Fruit fly (Drosophila melanogaster): ENCODE data around the gene TfIIFbeta.

- no peak for TF ChIP-seq EcR (GFP tag; optimal IDR thresholded peaks at IDR 0.05)
- no peak for TF ChIP-seq psq (optimal IDR thresholded peaks at IDR 0.05)
- no peak for TF ChIP-seq usp (GFP tag; optimal IDR thresholded peaks at IDR 0.05)
- TF ChIP-seq pan (optimal IDR thresholded peaks at IDR 0.05), result no peak
- TF ChIP-seq Dll (optimal IDR thresholded peaks at IDR 0.05), result no peak
These were observed 5.6 kb downstream of the TfIIFbeta start for dm6 chr3R:10761980-10762379.

All from whole organism.